Fruit fly (Drosophila melanogaster) whole organism, embryonic: Measurements from ENCODE around the gene mio.

Source experiments
- ATbp ChIP-seq: fragments of 200-800 bp; sonication (Bioruptor generic); optimal IDR thresholded peaks from 2 replicates; lab custom pipeline; 2017; ENCODE audit warnings: missing biosample characterization, mild to moderate bottlenecking, missing genetic modification characterization, missing genetic modification reagents
- Ada2b ChIP-seq: fragments of 200-800 bp; sonication (Bioruptor generic); IDR thresholded peaks from 2 replicates; pipeline ENCODE4 v1.3.6; 2022; ENCODE audit warnings: missing biosample characterization, missing genetic modification characterization
- Awh ChIP-seq: fragments of 200-800 bp; sonication (Bioruptor generic); IDR thresholded peaks from 2 replicates; pipeline ENCODE4, ENCODE4 v1.3.6; 2022; ENCODE audit warnings: missing biosample characterization, missing genetic modification characterization
- CG11093 ChIP-seq: fragments of 200-800 bp; sonication (Bioruptor generic); IDR thresholded peaks from 3 replicates; pipeline ENCODE4 v1.3.6; 2022; ENCODE audit warnings: missing biosample characterization, missing genetic modification characterization
- CG11247 ChIP-seq: fragments of 200-800 bp; sonication (Bioruptor generic); IDR thresholded peaks from 2 replicates; pipeline ENCODE4 v1.3.6; 2022; ENCODE audit warnings: missing biosample characterization, missing genetic modification characterization
- CG11696 ChIP-seq: fragments of 200-800 bp; sonication (Bioruptor generic); IDR thresholded peaks from 2 replicates; pipeline ENCODE4 v1.3.6; 2022; ENCODE audit warnings: missing biosample characterization, missing genetic modification characterization
- CG12769 ChIP-seq: fragments of 200-800 bp; sonication (Bioruptor generic); optimal IDR thresholded peaks from 2 replicates; lab custom pipeline; 2019; ENCODE audit warnings: missing biosample characterization, mild to moderate bottlenecking, missing genetic modification characterization, moderate library complexity
- CG13775 ChIP-seq: fragments of 200-800 bp; sonication (Bioruptor generic); optimal IDR thresholded peaks from 3 replicates; lab custom pipeline; 2017; ENCODE audit warnings: missing biosample characterization, mild to moderate bottlenecking, missing genetic modification characterization
- CG13894 ChIP-seq: fragments of 200-800 bp; sonication (Bioruptor generic); optimal IDR thresholded peaks from 3 replicates; lab custom pipeline; 2018; ENCODE audit warnings: missing biosample characterization, mild to moderate bottlenecking, missing genetic modification characterization, moderate library complexity
- CG14014 ChIP-seq: fragments of 200-800 bp; sonication (Bioruptor generic); IDR thresholded peaks from 2 replicates; pipeline ENCODE4 v1.3.6; 2022; ENCODE audit warnings: missing biosample characterization, missing genetic modification characterization
- CG14050 ChIP-seq: fragments of 200-800 bp; sonication (Bioruptor generic); IDR thresholded peaks from 3 replicates; pipeline ENCODE4 v1.3.6; 2022; ENCODE audit warnings: missing biosample characterization, missing genetic modification characterization
- CG1602 ChIP-seq: fragments of 200-800 bp; sonication (Bioruptor generic); optimal IDR thresholded peaks from 3 replicates; lab custom pipeline; 2016; ENCODE audit warnings: missing biosample characterization, missing genetic modification characterization
- CG1603 ChIP-seq: fragments of 200-800 bp; sonication (Bioruptor generic); optimal IDR thresholded peaks from 2 replicates; lab custom pipeline; 2019; ENCODE audit warnings: missing biosample characterization, mild to moderate bottlenecking, missing genetic modification characterization, moderate library complexity
- CG17568 ChIP-seq: fragments of 200-800 bp; sonication (Bioruptor generic); optimal IDR thresholded peaks from 2 replicates; lab custom pipeline; 2018; ENCODE audit warnings: missing biosample characterization, mild to moderate bottlenecking, missing genetic modification characterization, moderate library complexity
- CG17802 ChIP-seq: fragments of 200-800 bp; sonication (Bioruptor generic); optimal IDR thresholded peaks from 2 replicates; lab custom pipeline; 2018; ENCODE audit warnings: missing biosample characterization, mild to moderate bottlenecking, missing genetic modification characterization, moderate library complexity
- CG18764 ChIP-seq: fragments of 200-800 bp; sonication (Bioruptor generic); optimal IDR thresholded peaks from 3 replicates; lab custom pipeline; 2016; ENCODE audit warnings: missing biosample characterization, missing genetic modification characterization
- CG2712 ChIP-seq: fragments of 200-800 bp; optimal IDR thresholded peaks from 3 replicates; lab custom pipeline; 2019; ENCODE audit warnings: missing biosample characterization, mild to moderate bottlenecking, missing genetic modification characterization, moderate library complexity
- CG3065 ChIP-seq: fragments of 200-800 bp; sonication (Bioruptor generic); optimal IDR thresholded peaks from 2 replicates; lab custom pipeline; 2016; ENCODE audit warnings: missing biosample characterization, missing genetic modification characterization
- CG34376 ChIP-seq: fragments of 200-800 bp; sonication (Bioruptor generic); optimal IDR thresholded peaks from 2 replicates; lab custom pipeline; 2018; ENCODE audit warnings: missing biosample characterization, mild to moderate bottlenecking, missing genetic modification characterization
- CG4854 ChIP-seq: fragments of 200-800 bp; sonication (Bioruptor generic); optimal IDR thresholded peaks from 2 replicates; lab custom pipeline; 2016; ENCODE audit warnings: missing biosample characterization, missing genetic modification characterization, inconsistent platforms
- CG6254 ChIP-seq: fragments of 200-800 bp; sonication (Bioruptor generic); optimal IDR thresholded peaks from 3 replicates; lab custom pipeline; 2017; ENCODE audit warnings: mild to moderate bottlenecking, missing biosample characterization, missing genetic modification reagents, missing genetic modification characterization
- CG8089 ChIP-seq: fragments of 200-800 bp; sonication (Bioruptor generic); optimal IDR thresholded peaks from 3 replicates; lab custom pipeline; 2016; ENCODE audit warnings: missing biosample characterization, missing genetic modification characterization
- CG8290 ChIP-seq, 3 experiments: fragments of 200-800 bp; sonication (Bioruptor generic); optimal IDR thresholded peaks; 2 replicates each; lab custom pipeline; 2016 to 2019; ENCODE audit warnings: missing biosample characterization in 3 of 3, missing genetic modification characterization in 3 of 3, mild to moderate bottlenecking in 2 of 3, moderate library complexity in 1 of 3
- CG8478 ChIP-seq: fragments of >200 bp; optimal IDR thresholded peaks from 2 replicates; lab custom pipeline; 2018
- Doc2 ChIP-seq: fragments of 200-800 bp; sonication (Bioruptor generic); IDR thresholded peaks from 2 replicates; pipeline ENCODE4 v1.3.6; 2022; ENCODE audit warnings: missing biosample characterization, missing genetic modification characterization
- Ets97D ChIP-seq: fragments of 200-800 bp; sonication (Bioruptor generic); optimal IDR thresholded peaks from 3 replicates; lab custom pipeline; 2016; ENCODE audit warnings: missing biosample characterization, missing genetic modification characterization
- HLH4C ChIP-seq: fragments of 200-800 bp; sonication (Bioruptor generic); IDR thresholded peaks from 3 replicates; pipeline ENCODE4 v1.3.6; 2022; ENCODE audit warnings: missing biosample characterization, missing genetic modification characterization; ENCODE audit not compliant: partially characterized antibody
- Lim3 ChIP-seq: fragments of 200-800 bp; sonication (Bioruptor generic); IDR thresholded peaks from 2 replicates; pipeline ENCODE4 v1.3.6; 2022; ENCODE audit warnings: missing biosample characterization, missing genetic modification characterization
- Med ChIP-seq: fragments of 200-800 bp; sonication (Bioruptor generic); peaks from one replicate; lab custom pipeline; 2016; ENCODE audit warnings: missing biosample characterization, missing genetic modification characterization, mild to moderate bottlenecking, inconsistent platforms, moderate library complexity
- NC2α ChIP-seq: fragments of 200-800 bp; sonication (Bioruptor generic); optimal IDR thresholded peaks from 2 replicates; lab custom pipeline; 2016; ENCODE audit warnings: missing biosample characterization, missing genetic modification characterization
- Poxn ChIP-seq: fragments of 200-800 bp; sonication (Bioruptor generic); IDR thresholded peaks from 2 replicates; pipeline ENCODE4 v1.3.6; 2022; ENCODE audit warnings: missing biosample characterization, missing genetic modification characterization
- Tbp ChIP-seq: fragments of >200 bp; optimal IDR thresholded peaks from 2 replicates; lab custom pipeline; 2018; ENCODE audit warnings: missing biosample characterization, missing genetic modification characterization
- az2 ChIP-seq: fragments of 200-800 bp; sonication (Bioruptor generic); optimal IDR thresholded peaks from 3 replicates; lab custom pipeline; 2016; ENCODE audit warnings: missing biosample characterization, missing genetic modification characterization
- br ChIP-seq: fragments of >200 bp; optimal IDR thresholded peaks from 2 replicates; lab custom pipeline; 2017
- cad ChIP-seq: fragments of >200 bp; optimal IDR thresholded peaks from 2 replicates; lab custom pipeline; 2017; ENCODE audit warnings: missing biosample characterization, missing genetic modification characterization
- da ChIP-seq: fragments of 200-800 bp; sonication (Bioruptor generic); optimal IDR thresholded peaks from 2 replicates; lab custom pipeline; 2016; ENCODE audit warnings: missing biosample characterization, missing genetic modification characterization
- dmrt99B ChIP-seq: fragments of 200-800 bp; sonication (Bioruptor generic); optimal IDR thresholded peaks from 2 replicates; lab custom pipeline; 2018; ENCODE audit warnings: missing biosample characterization, mild to moderate bottlenecking, missing genetic modification characterization, moderate library complexity
- exex ChIP-seq: fragments of 200-800 bp; sonication (Bioruptor generic); optimal IDR thresholded peaks from 4 replicates; lab custom pipeline; 2018; ENCODE audit warnings: missing biosample characterization, mild to moderate bottlenecking, missing genetic modification characterization, moderate library complexity
- ftz-f1 ChIP-seq: fragments of 200-800 bp; sonication (Bioruptor generic); optimal IDR thresholded peaks from 2 replicates; lab custom pipeline; 2016; ENCODE audit warnings: missing biosample characterization, missing genetic modification characterization
- h ChIP-seq: fragments of >200 bp; optimal IDR thresholded peaks from 2 replicates; lab custom pipeline; 2017
- hbn ChIP-seq: fragments of 200-800 bp; sonication (Bioruptor generic); IDR thresholded peaks from 2 replicates; pipeline ENCODE4 v1.3.6; 2022; ENCODE audit warnings: missing biosample characterization, missing genetic modification characterization; ENCODE audit not compliant: partially characterized antibody
- insv ChIP-seq, 2 experiments: fragments of 200-800 bp; sonication (Bioruptor generic); optimal IDR thresholded peaks; 3 replicates each; lab custom pipeline; 2016 to 2018; ENCODE audit warnings: missing biosample characterization in 2 of 2, missing genetic modification characterization in 2 of 2
- mirr ChIP-seq: fragments of 200-800 bp; sonication (Bioruptor generic); optimal IDR thresholded peaks from 3 replicates; lab custom pipeline; 2018; ENCODE audit warnings: missing biosample characterization, mild to moderate bottlenecking, missing genetic modification characterization
- otp ChIP-seq: fragments of 200-800 bp; sonication (Bioruptor generic); IDR thresholded peaks from 3 replicates; pipeline ENCODE4, ENCODE4 v1.3.6; 2022; ENCODE audit warnings: missing biosample characterization, missing genetic modification characterization
- p53 ChIP-seq: fragments of 200-800 bp; sonication (Bioruptor generic); optimal IDR thresholded peaks from 2 replicates; lab custom pipeline; 2016; ENCODE audit warnings: missing biosample characterization, missing genetic modification characterization
- pum ChIP-seq: fragments of 200-800 bp; sonication (Bioruptor generic); optimal IDR thresholded peaks from 2 replicates; lab custom pipeline; 2016; ENCODE audit warnings: missing biosample characterization, missing genetic modification characterization
- sc ChIP-seq, 3 experiments: fragments of >200 bp in 2 of 3; fragments of 200-800 bp in 1 of 3; sonication (Bioruptor generic) in 1 of 3; optimal IDR thresholded peaks; 2 replicates in 2 of 3; 3 replicates in 1 of 3; lab custom pipeline; 2017; ENCODE audit warnings: mild to moderate bottlenecking in 1 of 3, missing biosample characterization in 1 of 3, missing genetic modification characterization in 1 of 3, missing genetic modification reagents in 1 of 3
- sd ChIP-seq: fragments of 200-800 bp; sonication (Bioruptor generic); optimal IDR thresholded peaks from 3 replicates; lab custom pipeline; 2018; ENCODE audit warnings: missing biosample characterization, mild to moderate bottlenecking, missing genetic modification characterization, moderate library complexity
- shn ChIP-seq: fragments of 200-800 bp; sonication (Bioruptor generic); optimal IDR thresholded peaks from 3 replicates; lab custom pipeline; 2016; ENCODE audit warnings: missing biosample characterization, missing genetic modification characterization
- slbo ChIP-seq: fragments of 200-800 bp; sonication (Bioruptor generic); IDR thresholded peaks from 2 replicates; pipeline ENCODE4 v1.3.6; 2022; ENCODE audit warnings: missing biosample characterization, missing genetic modification characterization
- ssp ChIP-seq: fragments of 200-800 bp; sonication (Bioruptor generic); IDR thresholded peaks from 2 replicates; pipeline ENCODE4 v1.3.6; 2022; ENCODE audit warnings: missing biosample characterization, missing genetic modification characterization
- sug ChIP-seq: fragments of 200-800 bp; optimal IDR thresholded peaks from 2 replicates; lab custom pipeline; 2019; ENCODE audit warnings: missing biosample characterization, mild to moderate bottlenecking, missing genetic modification characterization, moderate library complexity
- zen ChIP-seq: fragments of 200-800 bp; sonication (Bioruptor generic); optimal IDR thresholded peaks from 3 replicates; lab custom pipeline; 2018; ENCODE audit warnings: missing biosample characterization, mild to moderate bottlenecking, missing genetic modification characterization, moderate library complexity

mio gene

DNA sequence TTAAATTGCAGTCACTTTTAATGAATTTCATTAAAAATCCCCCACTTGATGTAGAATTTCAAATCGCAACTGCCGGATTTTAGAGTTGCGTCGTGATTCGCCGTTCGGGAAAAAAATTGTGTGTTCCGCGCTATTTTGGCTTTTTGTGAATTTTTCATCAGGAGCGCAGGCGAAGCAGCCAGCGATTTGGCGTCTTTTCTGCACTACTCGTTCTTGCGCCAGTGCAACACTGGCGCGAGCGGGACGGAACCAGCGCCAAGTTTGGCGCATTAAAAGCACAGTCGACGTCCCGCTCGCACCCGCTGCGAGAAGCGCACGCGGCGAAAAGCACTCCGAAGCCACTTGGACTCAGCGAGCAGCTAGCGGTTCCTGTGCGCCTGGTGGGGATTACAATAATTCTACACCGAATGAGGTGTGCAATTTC, 23.7 kb upstream of the mio start (continued):
- TF ChIP-seq slbo (GFP tag; lab: Robert Waterston, UW) (no peak), exex (peak; percentile 9), CG11247 (GFP tag; lab: Robert Waterston, UW) (no peak), da (GFP tag; lab: Kevin White, UChicago) (no peak), Doc2 (GFP tag; lab: Robert Waterston, UW) (no peak), CG18764 (GFP tag; lab: Kevin White, UChicago) (no peak), ATbp (GFP tag; lab: Kevin White, UChicago) (no peak), CG11696 (no peak), CG34376 (GFP tag; lab: Kevin White, UChicago) (peak; percentile 84), az2 (no peak), Lim3 (no peak), mirr (peak; percentile 79), CG4854 (GFP tag; lab: Kevin White, UChicago) (no peak), h (lab: Kevin White, UChicago) (no peak), CG6254 (peak; percentile 73), Ada2b (no peak), Tbp (GFP tag; lab: Kevin White, UChicago) (no peak), CG13775 (GFP tag; lab: Kevin White, UChicago) (no peak), pum (no peak), NC2α (GFP tag; lab: Kevin White, UChicago) (no peak), cad (GFP tag; lab: Kevin White, UChicago) (no peak), ssp (GFP tag; lab: Robert Waterston, UW) (no peak)
- TF ChIP-seq, all 482 proteins: peak for 183

DNA sequence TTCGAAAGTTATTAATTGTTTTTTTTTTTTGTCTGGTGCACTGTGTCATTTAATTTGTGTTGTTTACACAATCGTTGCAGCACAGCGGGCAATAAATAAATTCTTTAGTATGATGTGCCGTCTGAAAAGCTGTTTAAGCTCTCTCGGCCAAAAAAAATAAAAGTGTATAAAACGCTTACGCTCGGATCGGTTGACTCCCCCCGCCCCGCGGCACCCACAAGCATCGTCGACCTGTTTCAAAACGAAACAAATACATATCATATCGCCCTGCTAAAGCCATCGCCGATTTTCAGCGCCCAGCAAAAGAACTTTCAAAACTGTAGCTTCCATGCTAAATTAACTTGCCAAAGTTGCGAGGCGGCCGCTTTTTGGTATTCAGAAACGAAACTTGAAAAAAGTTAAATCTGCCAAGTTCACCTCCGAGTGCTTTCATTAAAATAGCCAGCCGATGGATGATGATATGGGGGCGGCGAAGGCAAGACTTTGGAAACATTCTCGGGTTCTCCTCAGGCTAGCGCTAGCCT, 22.7 kb upstream of the mio start:
- no peak for TF ChIP-seq CG1603 (tag; lab: Kevin White, UChicago)
- peak; percentile 10 for TF ChIP-seq ftz-f1 (GFP tag; lab: Kevin White, UChicago)
- no peak for TF ChIP-seq CG17802 (tag; lab: Kevin White, UChicago)
- TF ChIP-seq otp = no peak
- TF ChIP-seq CG8478 = no peak
- TF ChIP-seq CG8290 (GFP tag; optimal IDR thresholded peaks at IDR 0.05; lab: Kevin White, UChicago) = no peak
- no peak for TF ChIP-seq CG8290 (tag; optimal IDR thresholded peaks at IDR 0.05; lab: Kevin White, UChicago)
- no peak for TF ChIP-seq CG14050 (GFP tag; lab: Robert Waterston, UW)
- TF ChIP-seq HLH4C (GFP tag; lab: Robert Waterston, UW) = no peak
- peak; percentile 22 for TF ChIP-seq CG12769 (tag; lab: Kevin White, UChicago)
- no peak for TF ChIP-seq shn (GFP tag; lab: Kevin White, UChicago)
- TF ChIP-seq CG14014 (GFP tag; lab: Robert Waterston, UW) = no peak
- no peak for TF ChIP-seq hbn (GFP tag; lab: Robert Waterston, UW)
- no peak for TF ChIP-seq CG1602 (GFP tag; lab: Kevin White, UChicago)
- TF ChIP-seq sc (optimal IDR thresholded peaks at IDR 0.05; lab: Kevin White, UChicago) = no peak
- TF ChIP-seq sc (GFP tag; optimal IDR thresholded peaks at IDR 0.05; lab: Kevin White, UChicago) = no peak
- no peak for TF ChIP-seq Ets97D (GFP tag; lab: Kevin White, UChicago)
- TF ChIP-seq CG13894 (tag; lab: Kevin White, UChicago) = peak; percentile 66
- TF ChIP-seq CG2712 = no peak
- no peak for TF ChIP-seq Poxn (GFP tag; lab: Robert Waterston, UW)
- TF ChIP-seq p53 (GFP tag; lab: Kevin White, UChicago) = no peak
- no peak for TF ChIP-seq CG11093 (GFP tag; lab: Robert Waterston, UW)
- TF ChIP-seq CG8089 (GFP tag; lab: Kevin White, UChicago) = no peak
- peak; percentile 77 for TF ChIP-seq Med (GFP tag; lab: Kevin White, UChicago)
- no peak for TF ChIP-seq dmrt99B (tag; lab: Kevin White, UChicago)
- no peak for TF ChIP-seq insv (GFP tag; optimal IDR thresholded peaks at IDR 0.05; lab: Kevin White, UChicago)
- no peak for TF ChIP-seq CG17568 (GFP tag; lab: Kevin White, UChicago)
- TF ChIP-seq sd (tag; lab: Kevin White, UChicago) = peak; percentile 22
- TF ChIP-seq Awh = no peak
- TF ChIP-seq CG3065 (GFP tag; lab: Kevin White, UChicago) = no peak
- TF ChIP-seq zen (tag; lab: Kevin White, UChicago) = no peak
- no peak for TF ChIP-seq br (lab: Kevin White, UChicago)
- peak; percentile 14 for TF ChIP-seq sug (tag; lab: Kevin White, UChicago)
